Fruit fly (Drosophila melanogaster) whole organism, embryonic: ENCODE measurements around the gene CG15221.

Experiments
- Asciz ChIP-seq: fragments of 200-800 bp; sonication (Bioruptor generic); optimal IDR thresholded peaks from 2 replicates; lab custom pipeline; 2017; ENCODE audit warnings: missing biosample characterization, mild to moderate bottlenecking, missing genetic modification characterization, missing genetic modification reagents
- BEAF-32 ChIP-seq: fragments of 200-800 bp; sonication (Bioruptor generic); optimal IDR thresholded peaks from 3 replicates; lab custom pipeline; 2017; ENCODE audit warnings: missing biosample characterization, missing genetic modification characterization, mild to moderate bottlenecking, moderate library complexity, missing genetic modification reagents
- Blimp-1 ChIP-seq: fragments of 200-800 bp; sonication (Bioruptor generic); optimal IDR thresholded peaks from 3 replicates; lab custom pipeline; 2018; ENCODE audit warnings: missing biosample characterization, missing genetic modification characterization, mild to moderate bottlenecking, moderate library complexity, missing genetic modification reagents
- CG1024 ChIP-seq: fragments of 200-800 bp; sonication (Bioruptor generic); IDR thresholded peaks from 2 replicates; pipeline ENCODE4 v1.3.6; 2022; ENCODE audit warnings: missing biosample characterization, missing genetic modification characterization
- CG12391 ChIP-seq: fragments of 200-800 bp; sonication (Bioruptor generic); optimal IDR thresholded peaks from 3 replicates; lab custom pipeline; 2018; ENCODE audit warnings: missing biosample characterization, mild to moderate bottlenecking, missing genetic modification characterization, moderate library complexity
- CG14860 ChIP-seq: fragments of 200-800 bp; sonication (Bioruptor generic); IDR thresholded peaks from 3 replicates; pipeline ENCODE4 v1.3.6; 2022; ENCODE audit warnings: missing biosample characterization, missing genetic modification characterization; ENCODE audit not compliant: partially characterized antibody
- CG17361 ChIP-seq: fragments of 200-800 bp; sonication (Bioruptor generic); IDR thresholded peaks from 3 replicates; pipeline ENCODE4 v1.3.6; 2022; ENCODE audit warnings: missing biosample characterization, missing genetic modification characterization
- CG18262 ChIP-seq: fragments of 200-800 bp; optimal IDR thresholded peaks from 3 replicates; lab custom pipeline; 2019; ENCODE audit warnings: missing biosample characterization, mild to moderate bottlenecking, missing genetic modification characterization, moderate library complexity
- CG18619 ChIP-seq: fragments of 200-800 bp; sonication (Bioruptor generic); optimal IDR thresholded peaks from 3 replicates; lab custom pipeline; 2017; ENCODE audit warnings: missing biosample characterization, mild to moderate bottlenecking, missing genetic modification characterization
- CG2116 ChIP-seq: fragments of 200-800 bp; sonication (Bioruptor generic); optimal IDR thresholded peaks from 3 replicates; lab custom pipeline; 2018; ENCODE audit warnings: missing biosample characterization, mild to moderate bottlenecking, missing genetic modification characterization
- CG32772 ChIP-seq: fragments of 200-800 bp; sonication (Bioruptor generic); IDR thresholded peaks from 2 replicates; pipeline ENCODE4 v1.3.6; 2022; ENCODE audit warnings: missing biosample characterization, missing genetic modification characterization
- CG3281 ChIP-seq: fragments of 200-800 bp; sonication (Bioruptor generic); optimal IDR thresholded peaks from 3 replicates; lab custom pipeline; 2017; ENCODE audit warnings: missing biosample characterization, mild to moderate bottlenecking, missing genetic modification characterization
- CG4282 ChIP-seq: fragments of 200-800 bp; sonication (Bioruptor generic); optimal IDR thresholded peaks from 2 replicates; lab custom pipeline; 2016; ENCODE audit warnings: missing biosample characterization, missing genetic modification characterization
- CG6272 ChIP-seq: fragments of 200-800 bp; sonication (Bioruptor generic); IDR thresholded peaks from 2 replicates; pipeline ENCODE4 v1.3.6; 2022; ENCODE audit warnings: missing biosample characterization, missing genetic modification characterization
- CG6654 ChIP-seq: fragments of 200-800 bp; sonication (Bioruptor generic); optimal IDR thresholded peaks from 2 replicates; lab custom pipeline; 2017; ENCODE audit warnings: missing biosample characterization, mild to moderate bottlenecking, missing genetic modification characterization
- CG6854 ChIP-seq: fragments of 200-800 bp; sonication (Bioruptor generic); optimal IDR thresholded peaks from 3 replicates; lab custom pipeline; 2017; ENCODE audit warnings: missing biosample characterization, mild to moderate bottlenecking, missing genetic modification characterization
- CG9609 ChIP-seq: fragments of 200-800 bp; sonication (Bioruptor generic); optimal IDR thresholded peaks from 3 replicates; lab custom pipeline; 2016; ENCODE audit warnings: missing biosample characterization, missing genetic modification characterization
- CG9797 ChIP-seq: fragments of 200-800 bp; sonication (Bioruptor generic); optimal IDR thresholded peaks from 3 replicates; lab custom pipeline; 2018; ENCODE audit warnings: missing biosample characterization, mild to moderate bottlenecking, missing genetic modification characterization
- CoRest ChIP-seq: fragments of 200-800 bp; sonication (Bioruptor generic); optimal IDR thresholded peaks from 3 replicates; lab custom pipeline; 2018; ENCODE audit warnings: missing biosample characterization, mild to moderate bottlenecking, missing genetic modification characterization, moderate library complexity
- D19A ChIP-seq: fragments of 200-800 bp; optimal IDR thresholded peaks from 3 replicates; lab custom pipeline; 2019; ENCODE audit warnings: missing biosample characterization, mild to moderate bottlenecking, missing genetic modification characterization, moderate library complexity
- Dip2 ChIP-seq: fragments of 200-800 bp; sonication (Bioruptor generic); IDR thresholded peaks from 2 replicates; pipeline ENCODE4 v1.3.6; 2022; ENCODE audit warnings: missing biosample characterization, missing genetic modification characterization
- Doc2 ChIP-seq: fragments of 200-800 bp; sonication (Bioruptor generic); IDR thresholded peaks from 2 replicates; pipeline ENCODE4 v1.3.6; 2022; ENCODE audit warnings: missing biosample characterization, missing genetic modification characterization
- GATAe ChIP-seq: fragments of 200-800 bp; sonication (Bioruptor generic); conservative IDR thresholded peaks from 2 replicates; pipeline ENCODE4 v1.3.6; 2022; ENCODE audit warnings: missing biosample characterization, missing genetic modification characterization
- HLH4C ChIP-seq: fragments of 200-800 bp; sonication (Bioruptor generic); IDR thresholded peaks from 3 replicates; pipeline ENCODE4 v1.3.6; 2022; ENCODE audit warnings: missing biosample characterization, missing genetic modification characterization; ENCODE audit not compliant: partially characterized antibody
- HmgD ChIP-seq: fragments of 200-800 bp; sonication (Bioruptor generic); optimal IDR thresholded peaks from 3 replicates; lab custom pipeline; 2016; ENCODE audit warnings: missing biosample characterization, missing genetic modification characterization
- Hsf ChIP-seq: fragments of 200-800 bp; sonication (Bioruptor generic); optimal IDR thresholded peaks from 3 replicates; lab custom pipeline; 2016; ENCODE audit warnings: missing biosample characterization, missing genetic modification characterization
- Lhr ChIP-seq: fragments of 200-800 bp; sonication (Bioruptor generic); optimal IDR thresholded peaks from 3 replicates; lab custom pipeline; 2017; ENCODE audit warnings: mild to moderate bottlenecking, missing biosample characterization, missing genetic modification reagents, missing genetic modification characterization
- Oli ChIP-seq: fragments of 200-800 bp; sonication (Bioruptor generic); optimal IDR thresholded peaks from 2 replicates; lab custom pipeline; 2018; ENCODE audit warnings: missing biosample characterization, mild to moderate bottlenecking, missing genetic modification characterization, moderate library complexity
- Six4 ChIP-seq: fragments of 200-800 bp; sonication (Bioruptor generic); optimal IDR thresholded peaks from 2 replicates; lab custom pipeline; 2016; ENCODE audit warnings: missing biosample characterization, missing genetic modification characterization
- Sox100B ChIP-seq: fragments of 200-800 bp; sonication (Bioruptor generic); optimal IDR thresholded peaks from 3 replicates; lab custom pipeline; 2018; ENCODE audit warnings: missing biosample characterization, mild to moderate bottlenecking, missing genetic modification characterization
- Sry-δ ChIP-seq: fragments of 200-800 bp; sonication (Bioruptor generic); optimal IDR thresholded peaks from 2 replicates; lab custom pipeline; 2016; ENCODE audit warnings: missing biosample characterization, missing genetic modification characterization
- YL-1 ChIP-seq: fragments of 200-800 bp; sonication (Bioruptor generic); optimal IDR thresholded peaks from 3 replicates; lab custom pipeline; 2017; ENCODE audit warnings: missing biosample characterization, mild to moderate bottlenecking, missing genetic modification characterization
- az2 ChIP-seq: fragments of 200-800 bp; sonication (Bioruptor generic); optimal IDR thresholded peaks from 3 replicates; lab custom pipeline; 2016; ENCODE audit warnings: missing biosample characterization, missing genetic modification characterization
- bowl ChIP-seq: fragments of 200-800 bp; sonication (Bioruptor generic); IDR thresholded peaks from 2 replicates; pipeline ENCODE4 v1.3.6; 2022; ENCODE audit warnings: missing biosample characterization, missing genetic modification characterization
- cas ChIP-seq: fragments of 200-800 bp; sonication (Bioruptor generic); IDR thresholded peaks from 2 replicates; pipeline ENCODE4 v1.3.6; 2022; ENCODE audit warnings: missing biosample characterization, missing genetic modification characterization
- cg ChIP-seq: fragments of 200-800 bp; sonication (Bioruptor generic); optimal IDR thresholded peaks from 3 replicates; lab custom pipeline; 2019; ENCODE audit warnings: missing biosample characterization, mild to moderate bottlenecking, missing genetic modification characterization, moderate library complexity
- cwo ChIP-seq: fragments of 200-800 bp; sonication (Bioruptor generic); optimal IDR thresholded peaks from 3 replicates; lab custom pipeline; 2017; ENCODE audit warnings: missing biosample characterization, missing genetic modification characterization, mild to moderate bottlenecking, moderate library complexity, missing genetic modification reagents
- gcm ChIP-seq: fragments of 200-800 bp; sonication (Bioruptor generic); optimal IDR thresholded peaks from 2 replicates; lab custom pipeline; 2019; ENCODE audit warnings: missing biosample characterization, mild to moderate bottlenecking, missing genetic modification characterization, moderate library complexity
- gcm2 ChIP-seq: fragments of 200-800 bp; sonication (Bioruptor generic); optimal IDR thresholded peaks from 2 replicates; lab custom pipeline; 2016; ENCODE audit warnings: missing biosample characterization, missing genetic modification characterization
- gfzf ChIP-seq: fragments of 200-800 bp; sonication (Bioruptor generic); optimal IDR thresholded peaks from 2 replicates; lab custom pipeline; 2016; ENCODE audit warnings: missing biosample characterization, mild to moderate bottlenecking, missing genetic modification characterization, moderate library complexity
- lab ChIP-seq: fragments of 200-800 bp; sonication (Bioruptor generic); optimal IDR thresholded peaks from 3 replicates; lab custom pipeline; 2017; ENCODE audit warnings: missing biosample characterization, missing genetic modification characterization, mild to moderate bottlenecking, moderate library complexity, missing genetic modification reagents
- nmo ChIP-seq: fragments of 200-800 bp; sonication (Bioruptor generic); optimal IDR thresholded peaks from 2 replicates; lab custom pipeline; 2018; ENCODE audit warnings: missing biosample characterization, mild to moderate bottlenecking, missing genetic modification characterization, moderate library complexity
- odd ChIP-seq: fragments of 200-800 bp; sonication (Bioruptor generic); optimal IDR thresholded peaks from 2 replicates; lab custom pipeline; 2017; ENCODE audit warnings: missing biosample characterization, mild to moderate bottlenecking, missing genetic modification characterization
- pita ChIP-seq: fragments of 200-800 bp; sonication (Bioruptor generic); optimal IDR thresholded peaks from 2 replicates; lab custom pipeline; 2017; ENCODE audit warnings: missing biosample characterization, mild to moderate bottlenecking, missing genetic modification characterization
- repo ChIP-seq: fragments of 200-800 bp; sonication (Bioruptor generic); optimal IDR thresholded peaks from 2 replicates; lab custom pipeline; 2016; ENCODE audit warnings: missing biosample characterization, missing genetic modification characterization
- sens ChIP-seq: fragments of 200-800 bp; sonication (Bioruptor generic); peaks from one replicate; lab custom pipeline; 2016; ENCODE audit warnings: missing biosample characterization, missing genetic modification characterization
- tio ChIP-seq: fragments of 200-800 bp; sonication (Bioruptor generic); optimal IDR thresholded peaks from 2 replicates; lab custom pipeline; 2017; ENCODE audit warnings: missing biosample characterization, missing genetic modification characterization, inconsistent platforms
- trem ChIP-seq: fragments of 200-800 bp; optimal IDR thresholded peaks from 3 replicates; lab custom pipeline; 2019; ENCODE audit warnings: missing biosample characterization, mild to moderate bottlenecking, missing genetic modification characterization, moderate library complexity
- vfl ChIP-seq: fragments of 200-800 bp; sonication (Bioruptor generic); optimal IDR thresholded peaks from 2 replicates; lab custom pipeline; 2016; ENCODE audit warnings: missing biosample characterization, missing genetic modification characterization
- yki ChIP-seq: fragments of >200 bp; optimal IDR thresholded peaks from 3 replicates; lab custom pipeline; 2018

The CG15221 gene

DNA sequence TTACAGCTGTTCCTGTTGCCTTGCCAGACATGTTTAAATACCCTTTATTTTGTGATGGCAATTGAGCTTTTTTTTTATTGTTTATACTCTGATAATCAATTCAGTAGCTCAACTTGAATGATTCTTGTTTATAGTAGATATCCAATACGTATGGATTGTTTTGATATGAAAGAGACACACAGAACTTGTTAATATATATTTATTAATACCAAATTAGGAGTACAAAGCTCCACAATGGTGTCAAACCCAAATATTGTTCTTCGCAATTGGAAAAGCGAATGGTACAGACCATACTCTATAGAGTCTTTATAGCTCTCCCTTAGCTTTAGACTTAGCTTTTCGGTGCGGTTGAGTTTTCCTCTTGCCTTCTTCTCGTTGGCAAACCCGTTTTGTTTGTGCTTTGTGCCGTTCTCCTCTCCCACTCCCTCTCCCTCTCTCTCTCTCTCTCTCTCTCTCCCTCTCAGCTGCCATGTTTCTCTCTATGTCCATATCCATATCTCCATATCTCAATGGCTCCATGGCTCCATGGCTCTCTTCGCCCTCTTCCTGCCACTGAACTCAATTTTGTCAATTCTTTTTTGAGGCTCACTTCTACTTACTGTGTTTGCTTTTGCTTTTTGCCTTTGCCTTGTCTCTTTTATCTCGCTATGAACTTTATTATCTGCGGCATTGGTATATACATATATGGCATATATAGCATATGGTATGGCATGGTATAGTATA, 38.0 kb upstream of the CG15221 start (continued):
- TF ChIP-seq Dip2 (GFP tag; lab: Robert Waterston, UW) (no peak), pita (GFP tag; lab: Kevin White, UChicago) (no peak), CG6854 (peak; percentile 74), CG4282 (GFP tag; lab: Kevin White, UChicago) (no peak), Sox100B (peak; percentile 25), Blimp-1 (GFP tag; lab: Kevin White, UChicago) (no peak), gcm (GFP tag; lab: Kevin White, UChicago) (peak; percentile 30), bowl (GFP tag; lab: Robert Waterston, UW) (no peak), CG6654 (GFP tag; lab: Kevin White, UChicago) (no peak), Lhr (GFP tag; lab: Kevin White, UChicago) (no peak), tio (GFP tag; lab: Kevin White, UChicago) (no peak), HmgD (no peak), CG32772 (GFP tag; lab: Robert Waterston, UW) (no peak), BEAF-32 (no peak), nmo (no peak), CoRest (no peak), CG6272 (GFP tag; lab: Robert Waterston, UW) (no peak), vfl (GFP tag; lab: Kevin White, UChicago) (no peak), HLH4C (GFP tag; lab: Robert Waterston, UW) (no peak), CG2116 (GFP tag; lab: Kevin White, UChicago) (no peak), CG17361 (no peak), CG9609 (GFP tag; lab: Kevin White, UChicago) (no peak), CG12391 (no peak), CG18262 (tag; lab: Kevin White, UChicago) (peak; percentile 6), cwo (GFP tag; lab: Kevin White, UChicago) (peak; percentile 48), trem (no peak), cas (GFP tag; lab: Robert Waterston, UW) (no peak; the same call in 1 of the 2 replicates), Asciz (peak; percentile 39), Six4 (GFP tag; lab: Kevin White, UChicago) (no peak), cg (GFP tag; lab: Kevin White, UChicago) (peak; percentile 24), Hsf (GFP tag; lab: Kevin White, UChicago) (no peak), Oli (tag; lab: Kevin White, UChicago) (no peak), CG18619 (GFP tag; lab: Kevin White, UChicago) (peak; percentile 26), GATAe (GFP tag; lab: Robert Waterston, UW) (no peak), yki (lab: Kevin White, UChicago) (peak; percentile 68), D19A (tag; lab: Kevin White, UChicago) (peak; percentile 57), gcm2 (GFP tag; lab: Kevin White, UChicago) (no peak), Doc2 (GFP tag; lab: Robert Waterston, UW) (no peak), gfzf (GFP tag; lab: Kevin White, UChicago) (no peak), YL-1 (GFP tag; lab: Kevin White, UChicago) (peak; percentile 41), sens (GFP tag; lab: Kevin White, UChicago) (peak; percentile 85), lab (GFP tag; lab: Kevin White, UChicago) (peak; percentile 75), CG3281 (GFP tag; lab: Kevin White, UChicago) (peak; percentile 66), CG1024 (GFP tag; lab: Robert Waterston, UW) (no peak), az2 (GFP tag; lab: Kevin White, UChicago) (no peak), repo (GFP tag; lab: Kevin White, UChicago) (peak; percentile 31), Sry-δ (no peak), odd (GFP tag; lab: Kevin White, UChicago) (peak; percentile 70), CG14860 (GFP tag; lab: Robert Waterston, UW) (no peak), CG9797 (no peak)
